Worm (Caenorhabditis elegans) whole organism, young adult: ENCODE data around the gene R02D5.1.

ENCODE experiments used
- B0261.1 ChIP-seq: sonication (generic microtip); optimal IDR thresholded peaks from 2 replicates; lab custom pipeline; 2016; ENCODE audit warnings: mild to moderate bottlenecking, missing genetic modification characterization, moderate library complexity, missing compliant biosample characterization
- F23B12.7 ChIP-seq: sonication (generic microtip); optimal IDR thresholded peaks from 2 replicates; lab custom pipeline; 2017; ENCODE audit warnings: missing genetic modification characterization, mild to moderate bottlenecking, missing compliant biosample characterization, antibody characterized with exemption, moderate library complexity; ENCODE audit not compliant: insufficient read depth
- F55B11.4 ChIP-seq: sonication (generic microtip); optimal IDR thresholded peaks from 2 replicates; lab custom pipeline; 2016; ENCODE audit warnings: missing compliant biosample characterization, missing genetic modification characterization, borderline replicate concordance; ENCODE audit not compliant: insufficient read depth
- F57A8.1 ChIP-seq: fragments of 200-800 bp; sonication (Bioruptor generic); optimal IDR thresholded peaks from 2 replicates; lab custom pipeline; 2018; ENCODE audit warnings: mild to moderate bottlenecking, missing genetic modification characterization, moderate library complexity, missing compliant biosample characterization
- F57C9.4 ChIP-seq: sonication (generic microtip); optimal IDR thresholded peaks from 2 replicates; lab custom pipeline; 2017; ENCODE audit warnings: mild to moderate bottlenecking, missing genetic modification characterization, missing compliant biosample characterization
- Y56A3A.18 ChIP-seq: fragments of 200-800 bp; sonication (Bioruptor generic); IDR thresholded peaks from 2 replicates; pipeline ENCODE4 v1.3.6; 2022; ENCODE audit warnings: missing genetic modification reagents, missing genetic modification characterization, missing compliant biosample characterization
- ZK185.1 ChIP-seq: sonication (generic microtip); optimal IDR thresholded peaks from 2 replicates; lab custom pipeline; 2016; ENCODE audit warnings: mild to moderate bottlenecking, missing genetic modification characterization, missing compliant biosample characterization; ENCODE audit not compliant: poor library complexity, severe bottlenecking
- aptf-2 ChIP-seq: fragments of 200-800 bp; sonication (Bioruptor generic); conservative IDR thresholded peaks from 2 replicates; pipeline ENCODE4 v1.3.6; 2022; ENCODE audit warnings: missing genetic modification reagents, missing genetic modification characterization, missing compliant biosample characterization
- attf-6 ChIP-seq: fragments of 200-800 bp; sonication (Bioruptor generic); IDR thresholded peaks from 2 replicates; pipeline ENCODE4 v1.3.6; 2022; ENCODE audit warnings: missing genetic modification reagents, missing genetic modification characterization, missing compliant biosample characterization
- ccch-3 ChIP-seq: fragments of 200-800 bp; sonication (Bioruptor generic); optimal IDR thresholded peaks from 2 replicates; lab custom pipeline; 2018; ENCODE audit warnings: mild to moderate bottlenecking, missing genetic modification characterization, missing compliant biosample characterization
- ceh-40 ChIP-seq: fragments of 200-800 bp; sonication (Bioruptor generic); IDR thresholded peaks from 2 replicates; pipeline ENCODE4 v1.3.6; 2022; ENCODE audit warnings: missing genetic modification characterization, missing compliant biosample characterization
- ceh-91 ChIP-seq: fragments of 200-800 bp; sonication (Bioruptor generic); IDR thresholded peaks from 2 replicates; pipeline ENCODE4 v1.3.6; 2022; ENCODE audit warnings: missing genetic modification reagents, missing genetic modification characterization, missing compliant biosample characterization
- dox-1 ChIP-seq: fragments of 200-800 bp; sonication (Bioruptor generic); IDR thresholded peaks from 2 replicates; pipeline ENCODE4 v1.3.6; 2022; ENCODE audit warnings: missing genetic modification reagents, missing genetic modification characterization, missing compliant biosample characterization
- dpl-1 ChIP-seq: fragments of 150-350 bp; optimal IDR thresholded peaks from 2 replicates; lab custom pipeline; 2014; ENCODE audit warnings: missing biosample characterization, missing genetic modification reagents, missing genetic modification characterization
- efl-1 ChIP-seq: fragments of 150-350 bp; optimal IDR thresholded peaks from 2 replicates; lab custom pipeline; 2014; ENCODE audit warnings: missing biosample characterization, missing genetic modification reagents, missing genetic modification characterization
- hmg-1.2 ChIP-seq: fragments of 200-800 bp; sonication (Bioruptor generic); IDR thresholded peaks from 2 replicates; pipeline ENCODE4 v1.3.6; 2022; ENCODE audit warnings: missing genetic modification reagents, missing genetic modification characterization, missing compliant biosample characterization
- hmg-20 ChIP-seq: fragments of 200-800 bp; sonication (Bioruptor generic); IDR thresholded peaks from 2 replicates; pipeline ENCODE4 v1.3.6; 2022; ENCODE audit warnings: missing genetic modification reagents, missing genetic modification characterization, missing compliant biosample characterization
- lag-1 ChIP-seq: fragments of 200-800 bp; sonication (Bioruptor generic); IDR thresholded peaks from 2 replicates; pipeline ENCODE4 v1.3.6; 2022; ENCODE audit warnings: missing genetic modification reagents, missing genetic modification characterization, missing compliant biosample characterization
- let-607 ChIP-seq, 2 experiments: fragments of 200-800 bp in 1 of 2; sonication (Bioruptor generic) in 1 of 2; sonication (generic microtip) in 1 of 2; optimal IDR thresholded peaks; 2 replicates each; lab custom pipeline; 2016 to 2018; ENCODE audit warnings: mild to moderate bottlenecking in 2 of 2, missing compliant biosample characterization in 2 of 2, missing genetic modification characterization in 2 of 2, moderate library complexity in 2 of 2, missing genotype in 1 of 2
- lsl-1 ChIP-seq: fragments of 200-800 bp; sonication (Bioruptor generic); optimal IDR thresholded peaks from 2 replicates; lab custom pipeline; 2018; ENCODE audit warnings: mild to moderate bottlenecking, missing genetic modification characterization, moderate library complexity, missing compliant biosample characterization
- madf-6 ChIP-seq: fragments of 200-800 bp; sonication (Bioruptor generic); IDR thresholded peaks from 2 replicates; pipeline ENCODE4 v1.3.6; 2022; ENCODE audit warnings: missing genetic modification reagents, missing genetic modification characterization, missing compliant biosample characterization
- madf-8 ChIP-seq: fragments of 200-800 bp; sonication (Bioruptor generic); conservative IDR thresholded peaks from 2 replicates; pipeline ENCODE4 v1.3.6; 2022; ENCODE audit warnings: missing genetic modification reagents, missing genetic modification characterization, missing compliant biosample characterization
- mes-4 ChIP-seq: sonication (generic microtip); optimal IDR thresholded peaks from 2 replicates; lab custom pipeline; 2016; ENCODE audit warnings: missing genotype, missing genetic modification characterization, missing compliant biosample characterization
- mxl-1 ChIP-seq: sonication (generic microtip); optimal IDR thresholded peaks from 2 replicates; lab custom pipeline; 2016; ENCODE audit warnings: missing genetic modification characterization, missing compliant biosample characterization
- nhr-80 ChIP-seq: sonication (generic microtip); optimal IDR thresholded peaks from 2 replicates; lab custom pipeline; 2016; ENCODE audit warnings: missing genetic modification characterization, missing compliant biosample characterization
- rcor-1 ChIP-seq: fragments of 200-800 bp; sonication (Bioruptor generic); IDR thresholded peaks from 2 replicates; pipeline ENCODE4 v1.3.6; 2022; ENCODE audit warnings: missing genetic modification reagents, missing genetic modification characterization, missing compliant biosample characterization
- rec-8 ChIP-seq, 2 experiments: sonication (generic microtip); optimal IDR thresholded peaks; 2 replicates each; lab custom pipeline; 2016; ENCODE audit warnings: mild to moderate bottlenecking in 2 of 2, missing genetic modification characterization in 2 of 2, missing genetic modification reagents in 2 of 2, missing genotype in 2 of 2, missing biosample characterization in 1 of 2, missing compliant biosample characterization in 1 of 2, moderate library complexity in 1 of 2
- repo-1 ChIP-seq: sonication (generic microtip); optimal IDR thresholded peaks from 2 replicates; lab custom pipeline; 2017; ENCODE audit warnings: mild to moderate bottlenecking, missing genetic modification characterization, missing compliant biosample characterization
- sdz-38 ChIP-seq: sonication (generic microtip); optimal IDR thresholded peaks from 2 replicates; lab custom pipeline; 2016; ENCODE audit warnings: missing genotype, missing genetic modification characterization, missing compliant biosample characterization
- snpc-1.1 ChIP-seq: sonication (generic microtip); optimal IDR thresholded peaks from 2 replicates; lab custom pipeline; 2017; ENCODE audit warnings: missing genetic modification characterization, mild to moderate bottlenecking, missing compliant biosample characterization, antibody characterized with exemption, moderate library complexity, missing genotype, missing genetic modification reagents; ENCODE audit not compliant: insufficient read depth
- somi-1 ChIP-seq: fragments of 200-800 bp; sonication (Bioruptor generic); optimal IDR thresholded peaks from 2 replicates; lab custom pipeline; 2018; ENCODE audit warnings: mild to moderate bottlenecking, missing genetic modification characterization, missing compliant biosample characterization
- tbp1 ChIP-seq: fragments of 200-800 bp; sonication (Bioruptor generic); optimal IDR thresholded peaks from 2 replicates; lab custom pipeline; 2018; ENCODE audit warnings: mild to moderate bottlenecking, missing genetic modification characterization, missing compliant biosample characterization
- unc-130 ChIP-seq: sonication (generic microtip); optimal IDR thresholded peaks from 2 replicates; lab custom pipeline; 2016; ENCODE audit warnings: missing genetic modification reagents, missing genetic modification characterization, missing compliant biosample characterization
- xnd-1 ChIP-seq: sonication (generic microtip); optimal IDR thresholded peaks from 2 replicates; lab custom pipeline; 2016; ENCODE audit warnings: missing genotype, missing genetic modification reagents, missing genetic modification characterization, missing compliant biosample characterization
- ztf-22 ChIP-seq: fragments of 200-800 bp; sonication (Bioruptor generic); optimal IDR thresholded peaks from 2 replicates; lab custom pipeline; 2018; ENCODE audit warnings: mild to moderate bottlenecking, missing genetic modification characterization, moderate library complexity, missing compliant biosample characterization

R02D5.1 gene

ce11 chrV:14540932-14541331, 32.9 kb downstream of the R02D5.1 start (continued):
- TF ChIP-seq ceh-40 (GFP tag; lab: Robert Waterston, UW): no peak
- no peak for TF ChIP-seq mxl-1 (tag; lab: Kevin White, UChicago)
- TF ChIP-seq xnd-1 (tag; lab: Kevin White, UChicago): no peak
- TF ChIP-seq rec-8 (tag; optimal IDR thresholded peaks at IDR 0.05; lab: Kevin White, UChicago): no peak
- TF ChIP-seq mes-4 (tag; lab: Kevin White, UChicago): no peak
- TF ChIP-seq F23B12.7: no peak

- no peak for TF ChIP-seq tbp1
- peak; percentile 42 for TF ChIP-seq nhr-80 (tag; lab: Kevin White, UChicago)
Observed at ce11 chrV:14542138-14542537, 34.1 kb downstream of the R02D5.1 start.

ce11 chrV:14545816-14546283, 37.8 kb downstream of the R02D5.1 start, which contains the start of gene rike-1:
Gene rike-1 (minus strand): TSS chrV:14545866.
- TF ChIP-seq mxl-1 (tag; lab: Kevin White, UChicago) (no peak), ceh-91 (GFP tag; lab: Robert Waterston, UW) (peak; percentile 54; the same call in 1 of the 2 replicates), repo-1 (tag; lab: Kevin White, UChicago) (no peak), lsl-1 (GFP tag; lab: Kevin White, UChicago) (peak; percentile 34), let-607 (tag; optimal IDR thresholded peaks at IDR 0.05; lab: Kevin White, UChicago) (peak in 1 of 2 experiments; percentile 9), ztf-22 (no peak), madf-6 (GFP tag; lab: Robert Waterston, UW) (peak; percentile 49; the same call in 1 of the 2 replicates), aptf-2 (no peak), madf-8 (GFP tag; lab: Robert Waterston, UW) (0 out of 2 replicates have a peak, but pooled peaks have one; percentile 21), hmg-1.2 (GFP tag; lab: Robert Waterston, UW) (no peak), efl-1 (GFP tag; lab: Kevin White, UChicago) (peak; percentile 15), F57A8.1 (GFP tag; lab: Kevin White, UChicago) (no peak), somi-1 (GFP tag; lab: Kevin White, UChicago) (no peak), Y56A3A.18 (GFP tag; lab: Robert Waterston, UW) (no peak), rcor-1 (GFP tag; lab: Robert Waterston, UW) (0 out of 2 replicates have a peak, but pooled peaks have one; percentile 8), unc-130 (GFP tag; lab: Kevin White, UChicago) (no peak), sdz-38 (tag; lab: Kevin White, UChicago) (no peak), tbp1 (no peak), F57C9.4 (tag; lab: Kevin White, UChicago) (no peak), dpl-1 (GFP tag; lab: Kevin White, UChicago) (peak; percentile 9), attf-6 (GFP tag; lab: Robert Waterston, UW) (no peak), dox-1 (GFP tag; lab: Robert Waterston, UW) (no peak)

ce11 chrV:14546569-14546968, 38.5 kb downstream of the R02D5.1 start, which contains the start of gene C53A5.13:
Gene C53A5.13 (plus strand): TSS chrV:14546869.
- TF ChIP-seq B0261.1: no peak
- no peak for TF ChIP-seq ccch-3
- TF ChIP-seq lag-1: no peak
- no peak for TF ChIP-seq F55B11.4 (tag; lab: Kevin White, UChicago)
- no peak for TF ChIP-seq snpc-1.1 (tag; lab: Kevin White, UChicago)
- TF ChIP-seq hmg-20: no peak
- no peak for TF ChIP-seq ZK185.1 (tag; lab: Kevin White, UChicago)
- no peak for TF ChIP-seq F57A8.1 (GFP tag; lab: Kevin White, UChicago)
